Worm (Caenorhabditis elegans) whole organism, young adult: ENCODE results near the gene F54E7.9.

Experiments
- B0019.2 ChIP-seq: fragments of 200-800 bp; sonication (Bioruptor generic); conservative IDR thresholded peaks from 2 replicates; pipeline ENCODE4 v1.3.6; 2022; ENCODE audit warnings: missing genetic modification reagents, missing genetic modification characterization, missing compliant biosample characterization
- B0261.1 ChIP-seq: sonication (generic microtip); optimal IDR thresholded peaks from 2 replicates; lab custom pipeline; 2016; ENCODE audit warnings: mild to moderate bottlenecking, missing genetic modification characterization, moderate library complexity, missing compliant biosample characterization
- D2030.7 ChIP-seq: fragments of 200-800 bp; sonication (Bioruptor generic); IDR thresholded peaks from 2 replicates; pipeline ENCODE4 v1.3.6; 2022; ENCODE audit warnings: missing genetic modification reagents, missing genetic modification characterization, missing compliant biosample characterization
- F22D6.2 ChIP-seq: sonication (generic microtip); optimal IDR thresholded peaks from 2 replicates; lab custom pipeline; 2016; ENCODE audit warnings: mild to moderate bottlenecking, missing genetic modification characterization, missing compliant biosample characterization
- F49E8.2 ChIP-seq: sonication (generic microtip); optimal IDR thresholded peaks from 3 replicates; lab custom pipeline; 2017; ENCODE audit warnings: missing genetic modification characterization, mild to moderate bottlenecking, missing compliant biosample characterization, antibody characterized with exemption, moderate library complexity; ENCODE audit not compliant: insufficient read depth
- F52B5.7 ChIP-seq: sonication (generic microtip); optimal IDR thresholded peaks from 2 replicates; lab custom pipeline; 2016; ENCODE audit warnings: mild to moderate bottlenecking, missing genetic modification characterization, missing compliant biosample characterization
- F57A8.1 ChIP-seq: fragments of 200-800 bp; sonication (Bioruptor generic); optimal IDR thresholded peaks from 2 replicates; lab custom pipeline; 2018; ENCODE audit warnings: mild to moderate bottlenecking, missing genetic modification characterization, moderate library complexity, missing compliant biosample characterization
- Y53G8AR.9 ChIP-seq: fragments of 200-800 bp; sonication (Bioruptor generic); conservative IDR thresholded peaks from 2 replicates; pipeline ENCODE4 v1.3.6; 2022; ENCODE audit warnings: missing genetic modification reagents, missing genetic modification characterization, missing compliant biosample characterization
- Y79H2A.3 ChIP-seq: fragments of 200-800 bp; sonication (Bioruptor generic); conservative IDR thresholded peaks from 2 replicates; pipeline ENCODE4 v1.3.6; 2022; ENCODE audit warnings: missing genetic modification reagents, missing genetic modification characterization, missing compliant biosample characterization
- Y95B8A.8 ChIP-seq: fragments of 200-800 bp; sonication (Bioruptor generic); IDR thresholded peaks from 2 replicates; pipeline ENCODE4 v1.3.6; 2022; ENCODE audit warnings: missing genetic modification reagents, missing genetic modification characterization, missing compliant biosample characterization
- aptf-2 ChIP-seq: fragments of 200-800 bp; sonication (Bioruptor generic); conservative IDR thresholded peaks from 2 replicates; pipeline ENCODE4 v1.3.6; 2022; ENCODE audit warnings: missing genetic modification reagents, missing genetic modification characterization, missing compliant biosample characterization
- aptf-3 ChIP-seq: fragments of 200-800 bp; sonication (Bioruptor generic); IDR thresholded peaks from 2 replicates; pipeline ENCODE4 v1.3.6; 2022; ENCODE audit warnings: missing genetic modification characterization, missing compliant biosample characterization
- atf-7 ChIP-seq: sonication (generic microtip); optimal IDR thresholded peaks from 2 replicates; lab custom pipeline; 2017; ENCODE audit warnings: mild to moderate bottlenecking, missing genetic modification characterization, missing compliant biosample characterization
- attf-3 ChIP-seq: fragments of 200-800 bp; sonication (Bioruptor generic); conservative IDR thresholded peaks from 2 replicates; pipeline ENCODE4 v1.3.6; 2022; ENCODE audit warnings: missing genetic modification reagents, missing genetic modification characterization, missing compliant biosample characterization
- cebp-1 ChIP-seq, 2 experiments: fragments of 200-800 bp in 1 of 2; sonication (Bioruptor generic) in 1 of 2; sonication (generic microtip) in 1 of 2; IDR thresholded peaks in 1 of 2; optimal IDR thresholded peaks in 1 of 2; 2 replicates each; pipeline versions ENCODE4 v1.3.6 to Lab custom; 2017 to 2022; ENCODE audit warnings: missing compliant biosample characterization in 2 of 2, missing genetic modification characterization in 2 of 2, mild to moderate bottlenecking in 1 of 2, missing genetic modification reagents in 1 of 2, moderate library complexity in 1 of 2
- cebp-2 ChIP-seq: fragments of 200-800 bp; sonication (Bioruptor generic); IDR thresholded peaks from 2 replicates; pipeline ENCODE4 v1.3.6; 2022; ENCODE audit warnings: missing genetic modification characterization, missing compliant biosample characterization
- ceh-100 ChIP-seq: fragments of 200-800 bp; sonication (Bioruptor generic); IDR thresholded peaks from 2 replicates; pipeline ENCODE4 v1.3.6; 2022; ENCODE audit warnings: missing genetic modification reagents, missing genetic modification characterization, missing compliant biosample characterization
- ceh-91 ChIP-seq: fragments of 200-800 bp; sonication (Bioruptor generic); IDR thresholded peaks from 2 replicates; pipeline ENCODE4 v1.3.6; 2022; ENCODE audit warnings: missing genetic modification reagents, missing genetic modification characterization, missing compliant biosample characterization
- chd-7 ChIP-seq: sonication (generic microtip); optimal IDR thresholded peaks from 2 replicates; lab custom pipeline; 2016; ENCODE audit warnings: mild to moderate bottlenecking, missing genetic modification characterization, moderate library complexity, missing compliant biosample characterization
- efl-1 ChIP-seq: fragments of 150-350 bp; optimal IDR thresholded peaks from 2 replicates; lab custom pipeline; 2014; ENCODE audit warnings: missing biosample characterization, missing genetic modification reagents, missing genetic modification characterization
- ekl-4 ChIP-seq: fragments of 200-800 bp; sonication (Bioruptor generic); IDR thresholded peaks from 2 replicates; pipeline ENCODE4 v1.3.6; 2022; ENCODE audit warnings: missing genetic modification reagents, missing genetic modification characterization, missing compliant biosample characterization
- him-1 ChIP-seq: sonication (generic microtip); optimal IDR thresholded peaks from 2 replicates; lab custom pipeline; 2016; ENCODE audit warnings: missing genotype, missing genetic modification reagents, missing genetic modification characterization, missing compliant biosample characterization
- hlh-26 ChIP-seq: fragments of 200-800 bp; sonication (Bioruptor generic); conservative IDR thresholded peaks from 2 replicates; pipeline ENCODE4 v1.3.6; 2022; ENCODE audit warnings: missing genetic modification reagents, missing genetic modification characterization, missing compliant biosample characterization
- hmg-1.2 ChIP-seq: fragments of 200-800 bp; sonication (Bioruptor generic); IDR thresholded peaks from 2 replicates; pipeline ENCODE4 v1.3.6; 2022; ENCODE audit warnings: missing genetic modification reagents, missing genetic modification characterization, missing compliant biosample characterization
- hsf-1 ChIP-seq: fragments of 200-800 bp; sonication (Bioruptor generic); IDR thresholded peaks from 2 replicates; pipeline ENCODE4 v1.3.6; 2022; ENCODE audit warnings: missing genetic modification reagents, missing genetic modification characterization, missing compliant biosample characterization
- lin-35 ChIP-seq, 3 experiments: fragments of 150-350 bp in 2 of 3; sonication (generic microtip) in 1 of 3; optimal IDR thresholded peaks; 2 replicates each; lab custom pipeline; 2014 to 2018; ENCODE audit warnings: missing biosample characterization in 3 of 3, missing genetic modification characterization in 3 of 3, missing genetic modification reagents in 3 of 3
- lin-54 ChIP-seq: fragments of 200-800 bp; sonication (Bioruptor generic); optimal IDR thresholded peaks from 2 replicates; lab custom pipeline; 2018; ENCODE audit warnings: mild to moderate bottlenecking, missing genetic modification characterization, missing compliant biosample characterization
- lsl-1 ChIP-seq: fragments of 200-800 bp; sonication (Bioruptor generic); optimal IDR thresholded peaks from 2 replicates; lab custom pipeline; 2018; ENCODE audit warnings: mild to moderate bottlenecking, missing genetic modification characterization, moderate library complexity, missing compliant biosample characterization
- lsy-27 ChIP-seq: sonication (generic microtip); optimal IDR thresholded peaks from 2 replicates; lab custom pipeline; 2017; ENCODE audit warnings: missing genetic modification characterization, mild to moderate bottlenecking, missing compliant biosample characterization, antibody characterized with exemption, missing genotype, borderline replicate concordance; ENCODE audit not compliant: insufficient read depth
- madf-10 ChIP-seq: sonication (generic microtip); optimal IDR thresholded peaks from 2 replicates; lab custom pipeline; 2016; ENCODE audit warnings: mild to moderate bottlenecking, missing genetic modification characterization, missing compliant biosample characterization
- mel-28 ChIP-seq: sonication (generic microtip); optimal IDR thresholded peaks from 2 replicates; lab custom pipeline; 2016; ENCODE audit warnings: borderline replicate concordance, mild to moderate bottlenecking, missing genetic modification characterization, missing compliant biosample characterization
- nhr-179 ChIP-seq: sonication (generic microtip); optimal IDR thresholded peaks from 2 replicates; lab custom pipeline; 2016; ENCODE audit warnings: mild to moderate bottlenecking, missing genetic modification characterization, missing compliant biosample characterization
- nhr-80 ChIP-seq: sonication (generic microtip); optimal IDR thresholded peaks from 2 replicates; lab custom pipeline; 2016; ENCODE audit warnings: missing genetic modification characterization, missing compliant biosample characterization
- nhr-90 ChIP-seq: sonication (generic microtip); optimal IDR thresholded peaks from 2 replicates; lab custom pipeline; 2016; ENCODE audit warnings: missing genotype, mild to moderate bottlenecking, missing genetic modification characterization, missing compliant biosample characterization
- rcor-1 ChIP-seq: fragments of 200-800 bp; sonication (Bioruptor generic); IDR thresholded peaks from 2 replicates; pipeline ENCODE4 v1.3.6; 2022; ENCODE audit warnings: missing genetic modification reagents, missing genetic modification characterization, missing compliant biosample characterization
- repo-1 ChIP-seq: sonication (generic microtip); optimal IDR thresholded peaks from 2 replicates; lab custom pipeline; 2017; ENCODE audit warnings: mild to moderate bottlenecking, missing genetic modification characterization, missing compliant biosample characterization
- rpc-1 ChIP-seq, 2 experiments: fragments of 150-350 bp in 1 of 2; sonication (generic microtip) in 1 of 2; optimal IDR thresholded peaks; 2 replicates each; lab custom pipeline; 2014 to 2018; ENCODE audit warnings: missing biosample characterization in 1 of 2, missing genetic modification characterization in 1 of 2, missing genetic modification reagents in 1 of 2, missing genotype in 1 of 2
- sdz-38 ChIP-seq: sonication (generic microtip); optimal IDR thresholded peaks from 2 replicates; lab custom pipeline; 2016; ENCODE audit warnings: missing genotype, missing genetic modification characterization, missing compliant biosample characterization
- sea-2 ChIP-seq: fragments of 200-800 bp; sonication (Bioruptor generic); IDR thresholded peaks from 2 replicates; pipeline ENCODE4 v1.3.6; 2022; ENCODE audit warnings: missing genetic modification characterization, missing compliant biosample characterization
- snpc-1.3 ChIP-seq: sonication (generic microtip); optimal IDR thresholded peaks from 2 replicates; lab custom pipeline; 2017; ENCODE audit warnings: missing genetic modification characterization, mild to moderate bottlenecking, missing compliant biosample characterization, antibody characterized with exemption, moderate library complexity, missing genotype, missing genetic modification reagents; ENCODE audit not compliant: insufficient read depth
- snpc-4 ChIP-seq, 5 experiments: fragments of 150-350 bp in 1 of 5; sonication (generic microtip) in 4 of 5; optimal IDR thresholded peaks; 2 replicates each; lab custom pipeline; 2014 to 2018; ENCODE audit warnings: missing genetic modification characterization in 5 of 5, missing biosample characterization in 3 of 5, antibody characterized with exemption in 2 of 5, mild to moderate bottlenecking in 2 of 5, missing compliant biosample characterization in 2 of 5, missing genotype in 2 of 5, moderate library complexity in 2 of 5, missing genetic modification reagents in 1 of 5
- tbp1 ChIP-seq: fragments of 200-800 bp; sonication (Bioruptor generic); optimal IDR thresholded peaks from 2 replicates; lab custom pipeline; 2018; ENCODE audit warnings: mild to moderate bottlenecking, missing genetic modification characterization, missing compliant biosample characterization
- tlf-1 ChIP-seq: fragments of 200-800 bp; sonication (Bioruptor generic); optimal IDR thresholded peaks from 2 replicates; lab custom pipeline; 2018; ENCODE audit warnings: mild to moderate bottlenecking, missing genetic modification characterization, missing compliant biosample characterization
- xnd-1 ChIP-seq: sonication (generic microtip); optimal IDR thresholded peaks from 2 replicates; lab custom pipeline; 2016; ENCODE audit warnings: missing genotype, missing genetic modification reagents, missing genetic modification characterization, missing compliant biosample characterization
- ztf-18 ChIP-seq: sonication (generic microtip); optimal IDR thresholded peaks from 2 replicates; lab custom pipeline; 2016; ENCODE audit warnings: missing genotype, mild to moderate bottlenecking, missing genetic modification characterization, missing compliant biosample characterization
- ztf-26 ChIP-seq: sonication (generic microtip); optimal IDR thresholded peaks from 2 replicates; lab custom pipeline; 2017; ENCODE audit warnings: missing genetic modification characterization, missing compliant biosample characterization
- ztf-28 ChIP-seq: fragments of 200-800 bp; sonication (Bioruptor generic); IDR thresholded peaks from 2 replicates; pipeline ENCODE4 v1.3.6; 2022; ENCODE audit warnings: missing genetic modification reagents, missing genetic modification characterization, missing compliant biosample characterization

The F54E7.9 gene

DNA sequence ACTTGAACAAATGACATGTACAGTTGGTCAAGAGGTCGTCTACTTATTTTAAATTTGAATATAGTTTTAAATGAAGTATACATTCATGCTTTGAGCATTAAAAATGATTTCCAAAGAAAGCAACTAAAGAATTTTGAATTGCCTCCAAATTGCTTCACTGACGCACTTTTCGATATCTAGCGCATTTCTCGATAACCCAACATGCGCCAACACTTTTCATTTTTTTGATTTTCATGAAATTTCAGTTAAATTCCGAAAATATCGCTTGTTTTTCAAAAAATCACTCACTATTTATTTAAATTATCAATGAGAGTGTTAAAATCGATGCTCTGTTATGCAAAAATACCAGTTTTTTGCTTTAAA, 42.1 kb upstream of the F54E7.9 start:
- TF ChIP-seq repo-1, result no peak
- no peak for TF ChIP-seq sdz-38 (tag; lab: Kevin White, UChicago)
- peak; percentile 76 for TF ChIP-seq xnd-1
- TF ChIP-seq mel-28 (tag; lab: Kevin White, UChicago), result no peak
- peak; percentile 49; the same call in 1 of the 2 replicates for TF ChIP-seq D2030.7 (GFP tag; lab: Robert Waterston, UW)
- TF ChIP-seq snpc-1.3 (tag; lab: Kevin White, UChicago), result peak; percentile 40
- TF ChIP-seq nhr-90 (tag; lab: Kevin White, UChicago), result no peak
- no peak for TF ChIP-seq ztf-26 (tag; lab: Kevin White, UChicago)
- TF ChIP-seq ztf-28 (GFP tag; lab: Robert Waterston, UW), result no peak
- no peak for TF ChIP-seq F57A8.1
- peak; percentile 8 for TF ChIP-seq him-1 (tag; lab: Kevin White, UChicago)
- TF ChIP-seq chd-7 (tag; lab: Kevin White, UChicago), result no peak
- TF ChIP-seq sea-2 (GFP tag; lab: Robert Waterston, UW), result no peak
- TF ChIP-seq madf-10 (tag; lab: Kevin White, UChicago), result no peak
- no peak for TF ChIP-seq Y79H2A.3 (GFP tag; lab: Robert Waterston, UW)
- no peak for TF ChIP-seq Y53G8AR.9 (GFP tag; lab: Robert Waterston, UW)
- no peak for TF ChIP-seq ekl-4
- no peak for TF ChIP-seq Y95B8A.8 (GFP tag; lab: Robert Waterston, UW)
- TF ChIP-seq tbp1 (GFP tag; lab: Kevin White, UChicago), result peak; percentile 29
- no peak for TF ChIP-seq cebp-2
- TF ChIP-seq aptf-2, result no peak
- TF ChIP-seq atf-7 (tag; lab: Kevin White, UChicago), result no peak
- TF ChIP-seq lin-35 (GFP tag; optimal IDR thresholded peaks at IDR 0.05; lab: Kevin White, UChicago), result peak; percentile 48 to 75 (median 60)
- peak; percentile 40 for TF ChIP-seq F49E8.2 (tag; lab: Kevin White, UChicago)
- peak; percentile 42; the same call in 1 of the 2 replicates for TF ChIP-seq rcor-1 (GFP tag; lab: Robert Waterston, UW)
- TF ChIP-seq lin-54 (GFP tag; lab: Kevin White, UChicago), result peak; percentile 98
- TF ChIP-seq rpc-1 (optimal IDR thresholded peaks at IDR 0.05; lab: Kevin White, UChicago), result no peak
- TF ChIP-seq rpc-1 (tag; optimal IDR thresholded peaks at IDR 0.05; lab: Kevin White, UChicago), result no peak
- no peak for TF ChIP-seq nhr-80 (tag; lab: Kevin White, UChicago)
- no peak for TF ChIP-seq cebp-1 (GFP tag; IDR thresholded peaks at IDR 0.05; lab: Robert Waterston, UW)
- TF ChIP-seq cebp-1 (tag; optimal IDR thresholded peaks at IDR 0.05; lab: Kevin White, UChicago), result no peak
- peak; percentile 64 for TF ChIP-seq tlf-1 (GFP tag; lab: Kevin White, UChicago)
- TF ChIP-seq F52B5.7 (tag; lab: Kevin White, UChicago), result no peak
- no peak for TF ChIP-seq F22D6.2 (tag; lab: Kevin White, UChicago)
- no peak for TF ChIP-seq hmg-1.2 (GFP tag; lab: Robert Waterston, UW)
- peak; percentile 48; the same call in 1 of the 2 replicates for TF ChIP-seq hsf-1
- TF ChIP-seq B0261.1 (tag; lab: Kevin White, UChicago), result no peak
- no peak for TF ChIP-seq snpc-4 (GFP tag; optimal IDR thresholded peaks at IDR 0.05; lab: Kevin White, UChicago)
- no peak for TF ChIP-seq snpc-4 (tag; optimal IDR thresholded peaks at IDR 0.05; lab: Kevin White, UChicago)
- TF ChIP-seq lsy-27 (tag; lab: Kevin White, UChicago), result no peak
- peak; percentile 94 for TF ChIP-seq ztf-18 (tag; lab: Kevin White, UChicago)
- peak; percentile 68 for TF ChIP-seq lsl-1 (GFP tag; lab: Kevin White, UChicago)
- peak; percentile 39; the same call in 1 of the 2 replicates for TF ChIP-seq ceh-91 (GFP tag; lab: Robert Waterston, UW)
- no peak for TF ChIP-seq ceh-100
- no peak for TF ChIP-seq attf-3 (GFP tag; lab: Robert Waterston, UW)
- TF ChIP-seq B0019.2 (GFP tag; lab: Robert Waterston, UW), result no peak
- TF ChIP-seq efl-1 (GFP tag; lab: Kevin White, UChicago), result peak; percentile 78
- no peak for TF ChIP-seq aptf-3 (GFP tag; lab: Robert Waterston, UW)
- TF ChIP-seq nhr-179 (tag; lab: Kevin White, UChicago), result no peak
- TF ChIP-seq hlh-26 (GFP tag; lab: Robert Waterston, UW), result no peak
